Fruit fly (Drosophila melanogaster) whole organism: Measurements from ENCODE around the gene mio.

Source experiments
- CG8478 ChIP-seq: fragments of >200 bp; optimal IDR thresholded peaks from 2 replicates; lab custom pipeline; 2018; ENCODE audit warnings: inconsistent platforms
- psq ChIP-seq: fragments of >200 bp; optimal IDR thresholded peaks from 2 replicates; lab custom pipeline; 2017

- no peak for TF ChIP-seq psq (lab: Kevin White, UChicago)
- no peak for TF ChIP-seq CG8478 (lab: Kevin White, UChicago)
Observed at dm6 chr2L:2187411-2187810, 29.7 kb upstream of the mio start.
